Worm (Caenorhabditis elegans): Measurements from ENCODE around the gene dpy-8.

DNA sequence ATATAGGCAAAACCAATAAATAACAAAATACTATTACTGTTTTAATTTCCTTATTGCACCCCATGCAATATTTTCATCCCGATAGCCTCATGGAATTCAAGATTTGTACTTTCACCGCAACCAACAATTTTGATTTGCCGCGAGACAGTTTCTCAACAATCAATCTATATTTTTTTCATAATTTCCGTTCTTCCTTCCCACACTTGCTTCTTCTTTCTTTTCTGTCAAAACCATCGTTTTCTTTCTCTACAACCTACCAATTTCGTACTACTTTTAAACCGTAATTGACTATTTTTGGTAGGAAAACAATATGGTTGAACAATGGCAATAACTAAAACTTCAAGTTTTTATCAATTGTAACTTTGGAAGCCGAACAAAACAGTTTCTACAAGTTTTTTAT, 2.4 kb downstream of the dpy-8 start, which contains the start of gene C31H2.14:
- TF ChIP-seq nfya-1 (tag; optimal IDR thresholded peaks at IDR 0.05) (no peak), unc-86 (tag; optimal IDR thresholded peaks at IDR 0.05) (no peak), nhr-11 (tag; optimal IDR thresholded peaks at IDR 0.05) (no peak), unc-55 (GFP tag; optimal IDR thresholded peaks at IDR 0.05) (no peak), che-1 (tag; optimal IDR thresholded peaks at IDR 0.05) (no peak), ceh-9 (tag; optimal IDR thresholded peaks at IDR 0.05) (no peak), rnt-1 (tag; optimal IDR thresholded peaks at IDR 0.05) (no peak), unc-42 (tag; optimal IDR thresholded peaks at IDR 0.05) (no peak), Y22D7AL.16 (tag; optimal IDR thresholded peaks at IDR 0.05) (no peak), hlh-8 (tag; optimal IDR thresholded peaks at IDR 0.05) (no peak), tbx-7 (tag; optimal IDR thresholded peaks at IDR 0.05) (no peak), ama-1 (optimal IDR thresholded peaks at IDR 0.05) (no peak)
